Fruit fly (Drosophila melanogaster) whole organism, embryonic: ENCODE results near the gene CG31445.

Experiments
- Antp ChIP-seq: fragments of 200-800 bp; sonication (Bioruptor generic); optimal IDR thresholded peaks from 3 replicates; lab custom pipeline; 2016; ENCODE audit warnings: missing biosample characterization, missing genetic modification characterization
- Asciz ChIP-seq: fragments of 200-800 bp; sonication (Bioruptor generic); optimal IDR thresholded peaks from 2 replicates; lab custom pipeline; 2017; ENCODE audit warnings: missing biosample characterization, mild to moderate bottlenecking, missing genetic modification characterization, missing genetic modification reagents
- CG10267 ChIP-seq: fragments of 200-800 bp; sonication (Bioruptor generic); optimal IDR thresholded peaks from 2 replicates; lab custom pipeline; 2018; ENCODE audit warnings: missing biosample characterization, mild to moderate bottlenecking, missing genetic modification characterization, moderate library complexity
- CG10959 ChIP-seq: fragments of 200-800 bp; sonication (Bioruptor generic); IDR thresholded peaks from 2 replicates; pipeline ENCODE4 v1.3.6; 2022; ENCODE audit warnings: missing biosample characterization, missing genetic modification characterization
- CG11456 ChIP-seq: fragments of 200-800 bp; sonication (Bioruptor generic); IDR thresholded peaks from 3 replicates; pipeline ENCODE4 v1.3.6; 2022; ENCODE audit warnings: missing biosample characterization, missing genetic modification characterization
- CG11504 ChIP-seq: fragments of 200-800 bp; sonication (Bioruptor generic); optimal IDR thresholded peaks from 3 replicates; lab custom pipeline; 2019; ENCODE audit warnings: missing biosample characterization, mild to moderate bottlenecking, missing genetic modification characterization, moderate library complexity
- CG14050 ChIP-seq: fragments of 200-800 bp; sonication (Bioruptor generic); IDR thresholded peaks from 3 replicates; pipeline ENCODE4 v1.3.6; 2022; ENCODE audit warnings: missing biosample characterization, missing genetic modification characterization
- CG14710 ChIP-seq: fragments of 200-800 bp; sonication (Bioruptor generic); optimal IDR thresholded peaks from 3 replicates; lab custom pipeline; 2019; ENCODE audit warnings: missing biosample characterization, mild to moderate bottlenecking, missing genetic modification characterization, moderate library complexity
- CG15696 ChIP-seq: fragments of 200-800 bp; sonication (Bioruptor generic); optimal IDR thresholded peaks from 2 replicates; lab custom pipeline; 2019; ENCODE audit warnings: missing biosample characterization, mild to moderate bottlenecking, missing genetic modification characterization, moderate library complexity
- CG17359 ChIP-seq: fragments of 200-800 bp; sonication (Bioruptor generic); optimal IDR thresholded peaks from 3 replicates; lab custom pipeline; 2018; ENCODE audit warnings: missing biosample characterization, mild to moderate bottlenecking, missing genetic modification characterization, moderate library complexity
- CG17361 ChIP-seq: fragments of 200-800 bp; sonication (Bioruptor generic); IDR thresholded peaks from 3 replicates; pipeline ENCODE4 v1.3.6; 2022; ENCODE audit warnings: missing biosample characterization, missing genetic modification characterization
- CG18262 ChIP-seq: fragments of 200-800 bp; optimal IDR thresholded peaks from 3 replicates; lab custom pipeline; 2019; ENCODE audit warnings: missing biosample characterization, mild to moderate bottlenecking, missing genetic modification characterization, moderate library complexity
- CG18599 ChIP-seq: fragments of 200-800 bp; sonication (Bioruptor generic); optimal IDR thresholded peaks from 3 replicates; lab custom pipeline; 2017; ENCODE audit warnings: missing biosample characterization, missing genetic modification characterization, mild to moderate bottlenecking, moderate library complexity, missing genetic modification reagents
- CG2678 ChIP-seq: fragments of 200-800 bp; sonication (Bioruptor generic); optimal IDR thresholded peaks from 3 replicates; lab custom pipeline; 2019; ENCODE audit warnings: missing biosample characterization, mild to moderate bottlenecking, missing genetic modification characterization, moderate library complexity
- CG2712 ChIP-seq: fragments of 200-800 bp; optimal IDR thresholded peaks from 3 replicates; lab custom pipeline; 2019; ENCODE audit warnings: missing biosample characterization, mild to moderate bottlenecking, missing genetic modification characterization, moderate library complexity
- CG2875 ChIP-seq: fragments of 200-800 bp; sonication (Bioruptor generic); optimal IDR thresholded peaks from 2 replicates; lab custom pipeline; 2017; ENCODE audit warnings: missing biosample characterization, mild to moderate bottlenecking, missing genetic modification characterization, missing genetic modification reagents
- CG32532 ChIP-seq: fragments of 200-800 bp; sonication (Bioruptor generic); IDR thresholded peaks from 2 replicates; pipeline ENCODE4 v1.3.6; 2022; ENCODE audit warnings: missing biosample characterization, missing genetic modification characterization
- CG34422 ChIP-seq: fragments of 200-800 bp; sonication (Bioruptor generic); IDR thresholded peaks from 3 replicates; pipeline ENCODE4 v1.3.6; 2022; ENCODE audit warnings: missing biosample characterization, missing genetic modification characterization
- CG3726 ChIP-seq: fragments of 200-800 bp; sonication (Bioruptor generic); IDR thresholded peaks from 3 replicates; pipeline ENCODE4, ENCODE4 v1.3.6; 2022; ENCODE audit warnings: missing biosample characterization, missing genetic modification characterization
- CG4404 ChIP-seq: fragments of 200-800 bp; sonication (Bioruptor generic); IDR thresholded peaks from 2 replicates; pipeline ENCODE4 v1.3.6; 2022; ENCODE audit warnings: missing biosample characterization, missing genetic modification characterization
- CG4820 ChIP-seq: fragments of 200-800 bp; sonication (Bioruptor generic); optimal IDR thresholded peaks from 3 replicates; lab custom pipeline; 2016; ENCODE audit warnings: missing biosample characterization, missing genetic modification characterization
- CG8765 ChIP-seq: fragments of 200-800 bp; sonication (Bioruptor generic); IDR thresholded peaks from 2 replicates; pipeline ENCODE4 v1.3.6; 2022; ENCODE audit warnings: missing biosample characterization, missing genetic modification characterization
- Camta ChIP-seq: fragments of 200-800 bp; sonication (Bioruptor generic); optimal IDR thresholded peaks from 2 replicates; lab custom pipeline; 2016; ENCODE audit warnings: missing biosample characterization, missing genetic modification characterization
- D19A ChIP-seq: fragments of 200-800 bp; optimal IDR thresholded peaks from 3 replicates; lab custom pipeline; 2019; ENCODE audit warnings: missing biosample characterization, mild to moderate bottlenecking, missing genetic modification characterization, moderate library complexity
- Hmr ChIP-seq: fragments of 200-800 bp; sonication (Bioruptor generic); optimal IDR thresholded peaks from 3 replicates; lab custom pipeline; 2017; ENCODE audit warnings: mild to moderate bottlenecking, missing biosample characterization, missing genetic modification reagents, missing genetic modification characterization
- Max ChIP-seq: fragments of 200-800 bp; sonication (Bioruptor generic); optimal IDR thresholded peaks from 2 replicates; lab custom pipeline; 2016; ENCODE audit warnings: missing biosample characterization, mild to moderate bottlenecking, missing genetic modification characterization
- Ptx1 ChIP-seq: fragments of 200-800 bp; sonication (Bioruptor generic); IDR thresholded peaks from 2 replicates; pipeline ENCODE4 v1.3.6; 2022; ENCODE audit warnings: missing biosample characterization, missing genetic modification characterization
- Rfx ChIP-seq: fragments of 200-800 bp; sonication (Bioruptor generic); IDR thresholded peaks from 2 replicates; pipeline ENCODE4 v1.3.6; 2022; ENCODE audit warnings: missing biosample characterization, missing genetic modification characterization
- Sin3A ChIP-seq: fragments of >200 bp; optimal IDR thresholded peaks from 2 replicates; lab custom pipeline; 2018
- ase ChIP-seq: fragments of 200-800 bp; sonication (Bioruptor generic); IDR thresholded peaks from 3 replicates; pipeline ENCODE4 v1.3.6; 2022; ENCODE audit warnings: missing biosample characterization, missing genetic modification characterization
- cg ChIP-seq: fragments of 200-800 bp; sonication (Bioruptor generic); optimal IDR thresholded peaks from 3 replicates; lab custom pipeline; 2019; ENCODE audit warnings: missing biosample characterization, mild to moderate bottlenecking, missing genetic modification characterization, moderate library complexity
- gcm ChIP-seq: fragments of 200-800 bp; sonication (Bioruptor generic); optimal IDR thresholded peaks from 2 replicates; lab custom pipeline; 2019; ENCODE audit warnings: missing biosample characterization, mild to moderate bottlenecking, missing genetic modification characterization, moderate library complexity
- lab ChIP-seq: fragments of 200-800 bp; sonication (Bioruptor generic); optimal IDR thresholded peaks from 3 replicates; lab custom pipeline; 2017; ENCODE audit warnings: missing biosample characterization, missing genetic modification characterization, mild to moderate bottlenecking, moderate library complexity, missing genetic modification reagents
- lov ChIP-seq, 2 experiments: fragments of 200-800 bp in 1 of 2; fragments of >200 bp in 1 of 2; sonication (Bioruptor generic) in 1 of 2; IDR thresholded peaks in 1 of 2; optimal IDR thresholded peaks in 1 of 2; 2 replicates in 1 of 2; 3 replicates in 1 of 2; pipeline versions ENCODE4 v1.3.6 to Lab custom; 2017 to 2022; ENCODE audit warnings: missing biosample characterization in 1 of 2, missing genetic modification characterization in 1 of 2
- pan ChIP-seq, 4 experiments: fragments of >200 bp in 3 of 4; fragments of 200-800 bp in 1 of 4; sonication (Bioruptor generic) in 1 of 4; optimal IDR thresholded peaks in 3 of 4; IDR thresholded peaks in 1 of 4; 2 replicates each; pipeline versions ENCODE4 v1.3.6 to Lab custom; 2017 to 2022; ENCODE audit warnings: missing biosample characterization in 2 of 4, missing genetic modification characterization in 2 of 4, mixed read lengths in 1 of 4
- phol ChIP-seq: fragments of 200-800 bp; sonication (Bioruptor generic); optimal IDR thresholded peaks from 3 replicates; lab custom pipeline; 2018; ENCODE audit warnings: missing biosample characterization, mild to moderate bottlenecking, missing genetic modification characterization, moderate library complexity
- prd ChIP-seq, 3 experiments: fragments of >200 bp in 2 of 3; fragments of 200-800 bp in 1 of 3; sonication (Bioruptor generic) in 1 of 3; optimal IDR thresholded peaks in 2 of 3; IDR thresholded peaks in 1 of 3; 2 replicates in 2 of 3; 3 replicates in 1 of 3; pipeline versions ENCODE4 v1.3.6 to Lab custom; 2017 to 2022; ENCODE audit warnings: missing biosample characterization in 1 of 3, missing genetic modification characterization in 1 of 3
- sisA ChIP-seq: fragments of 200-800 bp; sonication (Bioruptor generic); IDR thresholded peaks from 2 replicates; pipeline ENCODE4 v1.3.6; 2022; ENCODE audit warnings: missing biosample characterization, missing genetic modification characterization
- so ChIP-seq: fragments of 200-800 bp; sonication (Bioruptor generic); IDR thresholded peaks from 3 replicates; pipeline ENCODE4 v1.3.6; 2022; ENCODE audit warnings: missing biosample characterization, missing genetic modification characterization
- sob ChIP-seq: fragments of 200-800 bp; sonication (Bioruptor generic); IDR thresholded peaks from 2 replicates; pipeline ENCODE4 v1.3.6; 2022; ENCODE audit warnings: missing biosample characterization, missing genetic modification characterization
- tgo ChIP-seq: fragments of 200-800 bp; sonication (Bioruptor generic); IDR thresholded peaks from 3 replicates; pipeline ENCODE4 v1.3.6; 2022; ENCODE audit warnings: missing biosample characterization, missing genetic modification characterization
- tna ChIP-seq: fragments of 200-800 bp; sonication (Bioruptor generic); IDR thresholded peaks from 2 replicates; pipeline ENCODE4 v1.3.6; 2022; ENCODE audit warnings: missing biosample characterization, missing genetic modification characterization; ENCODE audit not compliant: partially characterized antibody
- trem ChIP-seq: fragments of 200-800 bp; optimal IDR thresholded peaks from 3 replicates; lab custom pipeline; 2019; ENCODE audit warnings: missing biosample characterization, mild to moderate bottlenecking, missing genetic modification characterization, moderate library complexity
- twi ChIP-seq: fragments of 200-800 bp; optimal IDR thresholded peaks from 2 replicates; lab custom pipeline; 2019; ENCODE audit warnings: missing biosample characterization, mild to moderate bottlenecking, missing genetic modification characterization, moderate library complexity
- yki ChIP-seq: fragments of >200 bp; optimal IDR thresholded peaks from 3 replicates; lab custom pipeline; 2018
- zfh1 ChIP-seq: fragments of 200-800 bp; sonication (Bioruptor generic); IDR thresholded peaks from 3 replicates; pipeline ENCODE4 v1.3.6; 2022; ENCODE audit warnings: missing biosample characterization, missing genetic modification characterization

The CG31445 gene

DNA sequence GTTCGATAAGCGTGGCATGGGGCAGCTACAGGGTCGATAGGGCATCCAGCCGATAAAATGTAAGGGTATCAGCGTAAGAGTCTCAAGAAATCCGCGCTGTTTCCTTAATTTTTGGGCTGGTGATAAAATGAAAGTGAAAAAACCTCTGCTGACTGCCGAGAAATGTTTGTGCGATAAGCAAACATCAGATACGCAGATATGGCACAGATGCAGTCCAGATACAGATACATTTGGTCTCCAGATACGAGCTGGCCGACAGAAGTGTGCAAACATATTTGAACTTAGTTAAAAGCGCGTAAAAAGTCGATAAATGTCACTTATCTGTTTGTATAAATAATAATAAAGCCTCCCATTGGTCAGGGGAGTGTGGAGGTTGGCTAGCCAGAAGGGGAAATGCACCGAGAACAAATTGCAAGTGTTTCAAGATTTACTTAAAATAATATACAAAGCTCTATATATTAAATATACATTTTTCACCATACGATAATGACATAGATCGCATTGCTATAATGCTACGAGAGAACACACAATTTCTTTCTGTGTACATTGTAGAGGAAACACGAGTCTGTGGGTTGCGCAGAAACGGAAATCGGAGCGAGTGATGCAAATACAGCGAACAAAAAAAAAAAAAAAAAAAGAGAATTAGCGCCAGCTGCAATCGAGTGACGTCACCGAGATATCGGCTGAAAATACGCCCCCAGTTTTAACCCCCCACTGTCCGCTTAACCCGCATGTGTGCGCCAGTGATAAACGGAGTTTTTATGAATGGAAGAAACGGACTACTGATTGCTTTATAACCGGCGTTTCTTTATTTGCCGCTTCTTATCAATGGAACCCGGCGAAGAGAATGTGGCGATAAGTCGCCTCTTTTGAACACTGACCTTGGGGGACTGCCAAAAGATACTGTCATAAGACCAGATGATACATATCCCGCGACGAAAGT lies 46.2 kb upstream of the CG31445 start (continued):
- TF ChIP-seq CG2875 (GFP tag; lab: Kevin White, UChicago) (no peak), lab (GFP tag; lab: Kevin White, UChicago) (peak; percentile 27), tgo (GFP tag; lab: Robert Waterston, UW) (peak; percentile 18; the same call in 1 of the 3 replicates), sisA (GFP tag; lab: Robert Waterston, UW) (0 out of 2 replicates have a peak, but pooled peaks have one; percentile 27), CG17361 (GFP tag; lab: Robert Waterston, UW) (0 out of 3 replicates have a peak, but pooled peaks have one; percentile 12), pan (optimal IDR thresholded peaks at IDR 0.05; lab: Kevin White, UChicago) (no peak), pan (GFP tag; optimal IDR thresholded peaks at IDR 0.05 in 1 of 2, IDR thresholded peaks at IDR 0.05 in 1 of 2) (peak in 1 of 2 experiments; percentile 31), Antp (GFP tag; lab: Kevin White, UChicago) (no peak), Hmr (GFP tag; lab: Kevin White, UChicago) (no peak), so (GFP tag; lab: Robert Waterston, UW) (no peak), CG8765 (GFP tag; lab: Robert Waterston, UW) (peak; percentile 39; the same call in 1 of the 2 replicates), sob (GFP tag; lab: Robert Waterston, UW) (peak; percentile 31; the same call in 1 of the 2 replicates), CG4404 (peak; percentile 50; the same call in 1 of the 2 replicates), CG18599 (GFP tag; lab: Kevin White, UChicago) (peak; percentile 2), gcm (GFP tag; lab: Kevin White, UChicago) (peak; percentile 85), Camta (GFP tag; lab: Kevin White, UChicago) (no peak), CG15696 (peak; percentile 17), prd (optimal IDR thresholded peaks at IDR 0.05; lab: Kevin White, UChicago) (no peak), prd (GFP tag; IDR thresholded peaks at IDR 0.05; lab: Robert Waterston, UW) (peak; percentile 64; the same call in 2 of the 3 replicates), CG34422 (GFP tag; lab: Robert Waterston, UW) (peak; percentile 22; the same call in 1 of the 3 replicates), Ptx1 (GFP tag; lab: Robert Waterston, UW) (peak; percentile 42; the same call in 1 of the 2 replicates), CG14050 (GFP tag; lab: Robert Waterston, UW) (no peak), phol (tag; lab: Kevin White, UChicago) (peak; percentile 42), twi (tag; lab: Kevin White, UChicago) (peak; percentile 54), Asciz (GFP tag; lab: Kevin White, UChicago) (peak; percentile 1), CG18262 (tag; lab: Kevin White, UChicago) (peak; percentile 36), Rfx (GFP tag; lab: Robert Waterston, UW) (0 out of 2 replicates have a peak, but pooled peaks have one; percentile 18), cg (GFP tag; lab: Kevin White, UChicago) (no peak), CG10959 (GFP tag; lab: Robert Waterston, UW) (peak; percentile 53; the same call in 1 of the 2 replicates), CG32532 (no peak), Max (no peak), CG11456 (GFP tag; lab: Robert Waterston, UW) (0 out of 3 replicates have a peak, but pooled peaks have one; percentile 44), CG11504 (tag; lab: Kevin White, UChicago) (peak; percentile 4), CG14710 (tag; lab: Kevin White, UChicago) (peak; percentile 9), Sin3A (no peak), lov (optimal IDR thresholded peaks at IDR 0.05; lab: Kevin White, UChicago) (no peak), lov (GFP tag; IDR thresholded peaks at IDR 0.05; lab: Robert Waterston, UW) (0 out of 3 replicates have a peak, but pooled peaks have one; percentile 53), CG10267 (tag; lab: Kevin White, UChicago) (peak; percentile 9), CG4820 (GFP tag; lab: Kevin White, UChicago) (no peak), ase (peak; percentile 34; the same call in 1 of the 3 replicates), yki (lab: Kevin White, UChicago) (no peak), CG2712 (tag; lab: Kevin White, UChicago) (peak; percentile 54), trem (tag; lab: Kevin White, UChicago) (peak; percentile 1), tna (GFP tag; lab: Robert Waterston, UW) (no peak), CG17359 (peak; percentile 25), D19A (tag; lab: Kevin White, UChicago) (peak; percentile 74), zfh1 (GFP tag; lab: Robert Waterston, UW) (peak; percentile 42; the same call in 1 of the 3 replicates), CG3726 (0 out of 3 replicates have a peak, but pooled peaks have one; percentile 7), CG2678 (tag; lab: Kevin White, UChicago) (peak; percentile 5)
